Worm (Caenorhabditis elegans) whole organism, late embryonic: ENCODE measurements around the gene idpc-3.

ENCODE experiments used
- T23F11.4 ChIP-seq: fragments of 200-800 bp; sonication (Bioruptor generic); optimal IDR thresholded peaks from 2 replicates; lab custom pipeline; 2018; ENCODE audit warnings: mild to moderate bottlenecking, missing genetic modification characterization, missing compliant biosample characterization
- ceh-30 ChIP-seq: fragments of 150-350 bp; optimal IDR thresholded peaks from 2 replicates; lab custom pipeline; 2014; ENCODE audit warnings: missing biosample characterization, missing genetic modification characterization
- ceh-6 ChIP-seq: fragments of 200-800 bp; sonication (Bioruptor generic); optimal IDR thresholded peaks from 2 replicates; lab custom pipeline; 2018; ENCODE audit warnings: mild to moderate bottlenecking, missing genetic modification characterization, missing compliant biosample characterization
- elt-4 ChIP-seq: sonication (generic microtip); optimal IDR thresholded peaks from 2 replicates; lab custom pipeline; 2016; ENCODE audit warnings: missing genetic modification characterization, missing compliant biosample characterization
- eyg-1 ChIP-seq: sonication (generic microtip); optimal IDR thresholded peaks from 2 replicates; lab custom pipeline; 2016; ENCODE audit warnings: missing genotype, missing genetic modification characterization, missing compliant biosample characterization
- pqm-1 ChIP-seq: sonication (generic microtip); optimal IDR thresholded peaks from 2 replicates; lab custom pipeline; 2016; ENCODE audit warnings: missing genetic modification characterization, missing compliant biosample characterization
- pros-1 ChIP-seq: fragments of 150-350 bp; optimal IDR thresholded peaks from 2 replicates; lab custom pipeline; 2014; ENCODE audit warnings: missing biosample characterization, missing genetic modification reagents, missing genetic modification characterization
- syd-9 ChIP-seq: sonication (generic microtip); optimal IDR thresholded peaks from 2 replicates; lab custom pipeline; 2016; ENCODE audit warnings: mild to moderate bottlenecking, missing genetic modification characterization, moderate library complexity, missing compliant biosample characterization
- unc-42 ChIP-seq: sonication (generic microtip); optimal IDR thresholded peaks from 2 replicates; lab custom pipeline; 2016; ENCODE audit warnings: missing genotype, missing genetic modification characterization, missing compliant biosample characterization

DNA sequence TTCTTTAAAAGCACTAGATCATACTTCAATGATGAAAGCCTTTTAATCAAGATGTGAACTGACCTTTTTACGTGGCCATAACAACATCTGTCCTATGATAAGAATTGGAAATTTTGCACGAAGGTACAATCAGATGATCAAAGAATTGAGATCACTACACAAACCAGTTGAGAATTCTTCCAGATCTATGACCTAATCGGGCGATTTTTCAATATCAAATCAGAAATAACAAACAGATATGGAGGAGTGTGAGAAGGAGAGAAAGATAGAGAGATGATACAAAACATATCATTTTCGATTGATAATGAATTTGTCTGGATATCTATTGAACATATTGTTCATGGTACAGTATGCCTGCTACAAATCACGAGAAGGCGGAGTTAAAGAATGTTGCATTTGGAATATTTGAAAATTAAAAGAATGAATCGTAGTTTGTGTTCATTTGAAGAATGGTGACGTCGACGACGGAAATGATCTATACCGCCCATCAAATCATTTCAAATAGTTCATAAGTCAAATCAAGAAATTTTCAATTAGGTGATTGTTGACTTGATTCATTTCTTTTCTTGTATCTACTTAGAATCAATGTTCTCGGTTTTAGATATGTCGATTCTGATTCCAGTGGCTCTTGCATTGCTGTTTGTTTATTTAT lies 25.3 kb upstream of the idpc-3 start, which contains the start of gene cyp-29A4:
- TF ChIP-seq pros-1 (no peak), elt-4 (tag; lab: Kevin White, UChicago) (no peak), pqm-1 (tag; lab: Kevin White, UChicago) (no peak), syd-9 (tag; lab: Kevin White, UChicago) (no peak), T23F11.4 (GFP tag; lab: Kevin White, UChicago) (no peak), eyg-1 (tag; lab: Kevin White, UChicago) (no peak), ceh-30 (no peak), ceh-6 (no peak), unc-42 (tag; lab: Kevin White, UChicago) (no peak)
